Worm (Caenorhabditis elegans): Measurements from ENCODE around the gene far-3.

- TF ChIP-seq sox-4 (tag; optimal IDR thresholded peaks at IDR 0.05) (no peak), fax-1 (tag; optimal IDR thresholded peaks at IDR 0.05) (no peak), nfya-1 (tag; optimal IDR thresholded peaks at IDR 0.05) (peak; percentile 33), hlh-30 (tag; optimal IDR thresholded peaks at IDR 0.05; ENCODE audit: insufficient read depth) (no peak)
These were observed 20.9 kb upstream of the far-3 start for ce11 chrV:13018233-13018632.
